Fruit fly (Drosophila melanogaster): Measurements from ENCODE around the gene CG4955.

DNA sequence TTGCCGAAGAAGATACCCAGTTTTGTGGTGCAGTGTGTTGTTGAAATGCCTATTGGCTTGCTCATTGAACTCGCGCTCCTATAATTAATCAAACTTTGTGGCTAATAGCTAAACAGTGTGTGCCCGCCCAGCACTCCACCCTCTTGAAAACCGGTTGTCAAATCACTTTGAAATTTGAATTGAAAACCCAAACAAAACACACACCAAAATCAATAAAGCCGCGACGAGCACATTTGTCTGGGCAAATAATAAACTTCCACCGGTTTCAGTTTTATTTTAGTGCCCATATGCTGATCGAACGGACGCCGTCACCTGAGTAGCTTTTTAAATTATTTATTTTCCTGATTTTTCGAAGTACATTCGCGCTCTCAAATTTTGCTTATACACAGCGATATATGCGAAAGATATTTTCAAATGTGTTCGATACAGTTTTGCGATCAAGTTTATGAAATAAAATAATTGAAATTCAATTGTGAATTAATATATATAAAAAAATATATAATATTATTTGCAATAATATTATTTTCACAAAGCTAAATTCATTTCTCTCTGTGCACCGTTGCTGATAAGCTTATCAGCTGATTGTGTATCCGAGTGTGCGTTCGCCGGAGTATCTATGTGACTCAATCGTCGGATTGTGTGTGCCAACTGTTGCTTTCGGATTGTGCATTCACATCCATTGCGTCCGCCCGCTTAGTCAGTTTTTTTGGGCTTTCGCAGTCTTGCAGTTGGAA is 48.7 kb downstream of the CG4955 start:
- TF ChIP-seq CG12768 (GFP tag; optimal IDR thresholded peaks at IDR 0.05) = no peak
- TF ChIP-seq ovo (GFP tag; optimal IDR thresholded peaks at IDR 0.05) = peak; percentile 25
- no peak for TF ChIP-seq Clk (GFP tag; optimal IDR thresholded peaks at IDR 0.05)
- TF ChIP-seq CG5204 (GFP tag; optimal IDR thresholded peaks at IDR 0.05) = no peak
- no peak for TF ChIP-seq cnc (optimal IDR thresholded peaks at IDR 0.05)
- peak; percentile 83 for TF ChIP-seq CG11617 (GFP tag; optimal IDR thresholded peaks at IDR 0.05)
- peak; percentile 52 for TF ChIP-seq tj (GFP tag; optimal IDR thresholded peaks at IDR 0.05)
- peak; percentile 1 for TF ChIP-seq Mnt (GFP tag; optimal IDR thresholded peaks at IDR 0.05)
